Fruit fly (Drosophila melanogaster) whole organism, wandering third instar larva: ENCODE measurements around the gene CG5043.

ENCODE experiments used
- Dif ChIP-seq: fragments of 200-275, 200-300 bp; sonication (Bioruptor generic); optimal IDR thresholded peaks from 2 replicates; lab custom pipeline; 2018; ENCODE audit warnings: missing biosample characterization, missing genetic modification characterization; ENCODE audit not compliant: partially characterized antibody
- GATAd ChIP-seq: sonication (Bioruptor generic); optimal IDR thresholded peaks from 2 replicates; lab custom pipeline; 2016; ENCODE audit warnings: missing biosample characterization, missing genetic modification characterization
- OdsH ChIP-seq: fragments of 200-800 bp; sonication (Bioruptor generic); optimal IDR thresholded peaks from 2 replicates; lab custom pipeline; 2016; ENCODE audit warnings: missing biosample characterization, mild to moderate bottlenecking, missing genetic modification characterization
- dl ChIP-seq, 2 experiments: fragments of 175-275, 200-275 bp in 1 of 2; fragments of 200-275 bp in 1 of 2; sonication (Bioruptor generic); optimal IDR thresholded peaks; lab custom pipeline; 2018; ENCODE audit warnings: mild to moderate bottlenecking in 2 of 2, missing biosample characterization in 2 of 2, missing genetic modification characterization in 2 of 2, moderate library complexity in 2 of 2; ENCODE audit not compliant: partially characterized antibody in 2 of 2, insufficient read depth in 1 of 2
- dsf ChIP-seq: sonication (Bioruptor generic); optimal IDR thresholded peaks from 2 replicates; lab custom pipeline; 2016; ENCODE audit warnings: missing biosample characterization, missing genetic modification characterization, borderline replicate concordance
- ey ChIP-seq: fragments of 200-800 bp; sonication (Bioruptor generic); optimal IDR thresholded peaks from 2 replicates; lab custom pipeline; 2016; ENCODE audit warnings: missing biosample characterization, missing genetic modification characterization
- tai ChIP-seq: sonication (Bioruptor generic); optimal IDR thresholded peaks from 2 replicates; lab custom pipeline; 2016; ENCODE audit warnings: missing biosample characterization, missing genetic modification characterization

- TF ChIP-seq OdsH (GFP tag; lab: Kevin White, UChicago) (no peak), Dif (GFP tag; lab: Kevin White, UChicago) (no peak), ey (GFP tag; lab: Kevin White, UChicago) (no peak), dl (GFP tag; optimal IDR thresholded peaks at IDR 0.05; lab: Kevin White, UChicago; ENCODE audit: insufficient read depth in 1 of 2, partially characterized antibody in 2 of 2) (no peak), tai (GFP tag; lab: Kevin White, UChicago) (no peak), dsf (GFP tag; lab: Kevin White, UChicago) (no peak), GATAd (GFP tag; lab: Kevin White, UChicago) (no peak)
These were observed 8.2 kb upstream of the CG5043 start for dm6 chr2L:17425412-17425811.
